Worm (Caenorhabditis elegans) whole organism, L4 larva: Measurements from ENCODE around the gene srlf-12.
A peak's percentile ranks its signal among the peaks of the same experiment; 100 is the strongest.

Experiments used
- F10B5.3 ChIP-seq: sonication (generic microtip); optimal IDR thresholded peaks from 2 replicates; lab custom pipeline; 2016; ENCODE audit warnings: mild to moderate bottlenecking, missing genetic modification characterization, missing compliant biosample characterization
- Y75B8A.6 ChIP-seq: fragments of 200-800 bp; sonication (Bioruptor generic); IDR thresholded peaks from 2 replicates; pipeline ENCODE4 v1.3.6; 2022; ENCODE audit warnings: missing genetic modification reagents, missing genetic modification characterization, missing compliant biosample characterization
- aly-2 ChIP-seq: sonication (generic microtip); optimal IDR thresholded peaks from 2 replicates; lab custom pipeline; 2018; ENCODE audit warnings: missing biosample characterization, missing genetic modification characterization
- ceh-28 ChIP-seq: fragments of 150-350 bp; optimal IDR thresholded peaks from 2 replicates; lab custom pipeline; 2014; ENCODE audit warnings: missing biosample characterization, missing genetic modification reagents, missing genetic modification characterization
- ceh-62 ChIP-seq: sonication (generic microtip); optimal IDR thresholded peaks from 2 replicates; lab custom pipeline; 2017; ENCODE audit warnings: missing biosample characterization, missing genetic modification characterization
- ctbp-1 ChIP-seq: fragments of 200-800 bp; sonication (Bioruptor generic); IDR thresholded peaks from 2 replicates; pipeline ENCODE4 v1.3.6; 2022; ENCODE audit warnings: missing genetic modification reagents, missing genetic modification characterization, missing compliant biosample characterization
- hif-1 ChIP-seq, 2 experiments: sonication (generic microtip); optimal IDR thresholded peaks; 2 replicates each; lab custom pipeline; 2016 to 2017; ENCODE audit warnings: missing compliant biosample characterization in 2 of 2, missing genetic modification characterization in 2 of 2, missing genetic modification reagents in 2 of 2, missing genotype in 2 of 2, mild to moderate bottlenecking in 1 of 2
- lim-7 ChIP-seq: fragments of 200-800 bp; sonication (Bioruptor generic); IDR thresholded peaks from 2 replicates; pipeline ENCODE4 v1.3.6; 2022; ENCODE audit warnings: missing genetic modification characterization, missing compliant biosample characterization
- lin-38 ChIP-seq: fragments of 200-800 bp; sonication (Bioruptor generic); IDR thresholded peaks from 2 replicates; pipeline ENCODE4 v1.3.6; 2022; ENCODE audit warnings: missing genetic modification reagents, missing genetic modification characterization, missing compliant biosample characterization
- lin-39 ChIP-seq: fragments of 150-350 bp; optimal IDR thresholded peaks from 2 replicates; lab custom pipeline; 2014; ENCODE audit warnings: missing biosample characterization, missing genetic modification reagents, missing genetic modification characterization
- lsy-2 ChIP-seq, 2 experiments: fragments of 150-350 bp in 1 of 2; sonication (generic microtip) in 1 of 2; optimal IDR thresholded peaks; 2 replicates each; lab custom pipeline; 2014 to 2017; ENCODE audit warnings: missing biosample characterization in 2 of 2, missing genetic modification characterization in 2 of 2
- mes-2 ChIP-seq: sonication (generic microtip); optimal IDR thresholded peaks from 2 replicates; lab custom pipeline; 2016; ENCODE audit warnings: missing genotype, mild to moderate bottlenecking, missing genetic modification characterization, missing compliant biosample characterization; ENCODE audit not compliant: poor library complexity, severe bottlenecking
- nhr-237 ChIP-seq: sonication (generic microtip); optimal IDR thresholded peaks from 2 replicates; lab custom pipeline; 2017; ENCODE audit warnings: missing biosample characterization, missing genetic modification characterization
- nhr-48 ChIP-seq: sonication (generic microtip); optimal IDR thresholded peaks from 2 replicates; lab custom pipeline; 2016; ENCODE audit warnings: mild to moderate bottlenecking, missing genetic modification characterization, missing compliant biosample characterization
- nhr-76 ChIP-seq: fragments of 150-350 bp; optimal IDR thresholded peaks from 2 replicates; lab custom pipeline; 2014; ENCODE audit warnings: missing biosample characterization, missing genetic modification characterization
- sdz-12 ChIP-seq: fragments of 200-800 bp; sonication (Bioruptor generic); optimal IDR thresholded peaks from 2 replicates; lab custom pipeline; 2018; ENCODE audit warnings: mild to moderate bottlenecking, missing genetic modification characterization, missing compliant biosample characterization
- snpc-1.2 ChIP-seq: fragments of 200-800 bp; sonication (Bioruptor generic); IDR thresholded peaks from 2 replicates; pipeline ENCODE4 v1.3.6; 2022; ENCODE audit warnings: missing genetic modification reagents, missing genetic modification characterization, missing compliant biosample characterization
- snpc-4 ChIP-seq: fragments of 150-350 bp; optimal IDR thresholded peaks from 2 replicates; lab custom pipeline; 2014; ENCODE audit warnings: missing biosample characterization, missing genetic modification characterization
- spr-3 ChIP-seq: fragments of 200-800 bp; sonication (Bioruptor generic); optimal IDR thresholded peaks from 2 replicates; lab custom pipeline; 2018; ENCODE audit warnings: mild to moderate bottlenecking, missing genetic modification characterization, missing compliant biosample characterization
- tag-97 ChIP-seq: fragments of 200-800 bp; sonication (Bioruptor generic); IDR thresholded peaks from 2 replicates; pipeline ENCODE4 v1.3.6; 2022; ENCODE audit warnings: missing genetic modification characterization, missing compliant biosample characterization
- ztf-11 ChIP-seq: fragments of 150-350 bp; optimal IDR thresholded peaks from 2 replicates; lab custom pipeline; 2014; ENCODE audit warnings: missing biosample characterization, missing genetic modification characterization

srlf-12 gene

ce11 chrIV:10842232-10842631 is 49.7 kb downstream of the srlf-12 start (continued):
- TF ChIP-seq spr-3 (GFP tag; lab: Kevin White, UChicago) (no peak), aly-2 (no peak), nhr-48 (tag; lab: Kevin White, UChicago) (no peak), hif-1 (tag; optimal IDR thresholded peaks at IDR 0.05; lab: Kevin White, UChicago) (no peak), nhr-237 (tag; lab: Kevin White, UChicago) (no peak), lin-39 (tag; lab: Kevin White, UChicago) (no peak), F10B5.3 (tag; lab: Kevin White, UChicago) (no peak), snpc-4 (tag; lab: Kevin White, UChicago) (no peak), snpc-1.2 (GFP tag; lab: Robert Waterston, UW) (0 out of 2 replicates have a peak, but pooled peaks have one; percentile 38), lsy-2 (tag; optimal IDR thresholded peaks at IDR 0.05; lab: Kevin White, UChicago) (peak in 1 of 2 experiments; percentile 23), tag-97 (GFP tag; lab: Robert Waterston, UW) (no peak), lin-38 (GFP tag; lab: Robert Waterston, UW) (0 out of 2 replicates have a peak, but pooled peaks have one; percentile 22), sdz-12 (GFP tag; lab: Kevin White, UChicago) (no peak), Y75B8A.6 (GFP tag; lab: Robert Waterston, UW) (0 out of 2 replicates have a peak, but pooled peaks have one; percentile 26), ctbp-1 (GFP tag; lab: Robert Waterston, UW) (no peak), ztf-11 (tag; lab: Kevin White, UChicago) (no peak), lim-7 (GFP tag; lab: Robert Waterston, UW) (0 out of 2 replicates have a peak, but pooled peaks have one; percentile 42), nhr-76 (no peak), ceh-28 (tag; lab: Kevin White, UChicago) (no peak), mes-2 (tag; lab: Kevin White, UChicago) (no peak), ceh-62 (tag; lab: Kevin White, UChicago) (no peak)
